Fruit fly (Drosophila melanogaster) whole organism, wandering third instar larva: ENCODE measurements around the gene Ge-1.

ENCODE experiments used
- Abd-B ChIP-seq: fragments of >200 bp; optimal IDR thresholded peaks from 2 replicates; lab custom pipeline; 2017; ENCODE audit warnings: missing biosample characterization, missing genetic modification characterization
- CG9705 ChIP-seq: fragments of 200-800 bp; sonication (Bioruptor generic); optimal IDR thresholded peaks from 2 replicates; lab custom pipeline; 2018; ENCODE audit warnings: missing biosample characterization, mild to moderate bottlenecking, missing genetic modification characterization
- CrebA ChIP-seq: fragments of 200-800 bp; sonication (Bioruptor generic); optimal IDR thresholded peaks from 2 replicates; lab custom pipeline; 2016; ENCODE audit warnings: missing biosample characterization, mild to moderate bottlenecking, missing genetic modification characterization, borderline replicate concordance
- Dfd ChIP-seq: fragments of >200 bp; optimal IDR thresholded peaks from 2 replicates; lab custom pipeline; 2017; ENCODE audit warnings: missing biosample characterization, missing genetic modification characterization
- Dif ChIP-seq: fragments of 200-275, 200-300 bp; sonication (Bioruptor generic); optimal IDR thresholded peaks from 2 replicates; lab custom pipeline; 2018; ENCODE audit warnings: missing biosample characterization, missing genetic modification characterization; ENCODE audit not compliant: partially characterized antibody
- GATAd ChIP-seq: sonication (Bioruptor generic); optimal IDR thresholded peaks from 2 replicates; lab custom pipeline; 2016; ENCODE audit warnings: missing biosample characterization, missing genetic modification characterization
- HLH106 ChIP-seq: fragments of 200-800 bp; optimal IDR thresholded peaks from 3 replicates; lab custom pipeline; 2019; ENCODE audit warnings: missing biosample characterization, mild to moderate bottlenecking, missing genetic modification characterization, moderate library complexity
- Hnf4 ChIP-seq: fragments of 200-800 bp; sonication (Bioruptor generic); optimal IDR thresholded peaks from 2 replicates; lab custom pipeline; 2016; ENCODE audit warnings: missing biosample characterization, mild to moderate bottlenecking, missing genetic modification characterization
- Hr78 ChIP-seq: fragments of >200 bp; optimal IDR thresholded peaks from 2 replicates; lab custom pipeline; 2017; ENCODE audit warnings: missing biosample characterization, missing genetic modification characterization
- Hr83 ChIP-seq: fragments of 200-300 bp; sonication (Bioruptor generic); optimal IDR thresholded peaks from 2 replicates; lab custom pipeline; 2016; ENCODE audit warnings: missing biosample characterization, mild to moderate bottlenecking, missing genetic modification characterization, moderate library complexity; ENCODE audit not compliant: poor library complexity, severe bottlenecking
- Jra ChIP-seq: sonication (Bioruptor generic); optimal IDR thresholded peaks from 2 replicates; lab custom pipeline; 2016; ENCODE audit warnings: missing biosample characterization, missing genetic modification characterization
- Mio ChIP-seq: sonication (Bioruptor generic); optimal IDR thresholded peaks from 2 replicates; lab custom pipeline; 2016; ENCODE audit warnings: missing biosample characterization, missing genetic modification characterization
- Myc ChIP-seq: fragments of >200 bp; optimal IDR thresholded peaks from 2 replicates; lab custom pipeline; 2017
- N ChIP-seq: fragments of >200 bp; optimal IDR thresholded peaks from 2 replicates; lab custom pipeline; 2018; ENCODE audit warnings: missing biosample characterization, missing external identifiers, missing genetic modification characterization
- OdsH ChIP-seq: fragments of 200-800 bp; sonication (Bioruptor generic); optimal IDR thresholded peaks from 2 replicates; lab custom pipeline; 2016; ENCODE audit warnings: missing biosample characterization, mild to moderate bottlenecking, missing genetic modification characterization
- Rel ChIP-seq, 2 experiments: fragments of 200-800 bp; sonication (Bioruptor generic) in 1 of 2; optimal IDR thresholded peaks; 2 replicates in 1 of 2; 3 replicates in 1 of 2; lab custom pipeline; 2016 to 2019; ENCODE audit warnings: mild to moderate bottlenecking in 2 of 2, missing biosample characterization in 2 of 2, missing genetic modification characterization in 2 of 2, moderate library complexity in 1 of 2
- Sp1 ChIP-seq: fragments of 200-800 bp; sonication (Bioruptor generic); optimal IDR thresholded peaks from 3 replicates; lab custom pipeline; 2019; ENCODE audit warnings: missing biosample characterization, mild to moderate bottlenecking, missing genetic modification characterization, moderate library complexity
- br ChIP-seq: fragments of 200-800 bp; sonication (Bioruptor generic); optimal IDR thresholded peaks from 2 replicates; lab custom pipeline; 2016; ENCODE audit warnings: missing biosample characterization, missing genetic modification characterization
- brk ChIP-seq: fragments of 200-800 bp; sonication (Bioruptor generic); optimal IDR thresholded peaks from 2 replicates; lab custom pipeline; 2016; ENCODE audit warnings: missing biosample characterization, mild to moderate bottlenecking, missing genetic modification characterization
- dl ChIP-seq, 2 experiments: fragments of 175-275, 200-275 bp in 1 of 2; fragments of 200-275 bp in 1 of 2; sonication (Bioruptor generic); optimal IDR thresholded peaks; lab custom pipeline; 2018; ENCODE audit warnings: mild to moderate bottlenecking in 2 of 2, missing biosample characterization in 2 of 2, missing genetic modification characterization in 2 of 2, moderate library complexity in 2 of 2; ENCODE audit not compliant: partially characterized antibody in 2 of 2, insufficient read depth in 1 of 2
- dmrt93B ChIP-seq: fragments of 200-800 bp; sonication (Bioruptor generic); optimal IDR thresholded peaks from 2 replicates; lab custom pipeline; 2018; ENCODE audit warnings: missing biosample characterization, mild to moderate bottlenecking, missing genetic modification characterization
- dsf ChIP-seq: sonication (Bioruptor generic); optimal IDR thresholded peaks from 2 replicates; lab custom pipeline; 2016; ENCODE audit warnings: missing biosample characterization, missing genetic modification characterization, borderline replicate concordance
- ey ChIP-seq: fragments of 200-800 bp; sonication (Bioruptor generic); optimal IDR thresholded peaks from 2 replicates; lab custom pipeline; 2016; ENCODE audit warnings: missing biosample characterization, missing genetic modification characterization
- foxo ChIP-seq, 2 experiments: fragments of 200-800 bp; sonication (Bioruptor generic); optimal IDR thresholded peaks; 2 replicates in 1 of 2; 3 replicates in 1 of 2; lab custom pipeline; 2016 to 2017; ENCODE audit warnings: missing biosample characterization in 2 of 2, missing genetic modification characterization in 2 of 2
- fru ChIP-seq: fragments of 200-800 bp; sonication (Bioruptor generic); optimal IDR thresholded peaks from 3 replicates; lab custom pipeline; 2016; ENCODE audit warnings: missing biosample characterization, mild to moderate bottlenecking, missing genetic modification characterization
- h ChIP-seq: fragments of 200-800 bp; sonication (Bioruptor generic); optimal IDR thresholded peaks from 3 replicates; lab custom pipeline; 2016; ENCODE audit warnings: missing biosample characterization, mild to moderate bottlenecking, missing genetic modification characterization
- jim ChIP-seq: fragments of 175-275, 200-325 bp; sonication (Bioruptor generic); optimal IDR thresholded peaks from 2 replicates; lab custom pipeline; 2016; ENCODE audit warnings: missing biosample characterization, mild to moderate bottlenecking, missing genetic modification characterization
- lola ChIP-seq: fragments of >200 bp; optimal IDR thresholded peaks from 2 replicates; lab custom pipeline; 2017; ENCODE audit warnings: missing biosample characterization, missing genetic modification characterization
- psq ChIP-seq: fragments of 200-800 bp; sonication (Bioruptor generic); optimal IDR thresholded peaks from 3 replicates; lab custom pipeline; 2017; ENCODE audit warnings: missing biosample characterization, mild to moderate bottlenecking, missing genetic modification characterization, moderate library complexity
- rgr ChIP-seq: fragments of 200-800 bp; sonication (Bioruptor generic); optimal IDR thresholded peaks from 3 replicates; lab custom pipeline; 2016; ENCODE audit warnings: missing biosample characterization, mild to moderate bottlenecking, missing genetic modification characterization
- sage ChIP-seq: fragments of 200-800 bp; sonication (Bioruptor generic); optimal IDR thresholded peaks from 2 replicates; lab custom pipeline; 2016; ENCODE audit warnings: missing biosample characterization, mild to moderate bottlenecking, missing genetic modification characterization
- sv ChIP-seq: fragments of 200-800 bp; sonication (Bioruptor generic); optimal IDR thresholded peaks from 3 replicates; lab custom pipeline; 2016; ENCODE audit warnings: missing biosample characterization, missing genetic modification characterization
- tai ChIP-seq: sonication (Bioruptor generic); optimal IDR thresholded peaks from 2 replicates; lab custom pipeline; 2016; ENCODE audit warnings: missing biosample characterization, missing genetic modification characterization
- usp ChIP-seq: fragments of >200 bp; optimal IDR thresholded peaks from 2 replicates; lab custom pipeline; 2017; ENCODE audit warnings: missing biosample characterization, missing genetic modification characterization
- woc ChIP-seq: sonication (Bioruptor generic); optimal IDR thresholded peaks from 2 replicates; lab custom pipeline; 2016; ENCODE audit warnings: missing biosample characterization, mild to moderate bottlenecking, missing genetic modification characterization

Ge-1 gene

DNA sequence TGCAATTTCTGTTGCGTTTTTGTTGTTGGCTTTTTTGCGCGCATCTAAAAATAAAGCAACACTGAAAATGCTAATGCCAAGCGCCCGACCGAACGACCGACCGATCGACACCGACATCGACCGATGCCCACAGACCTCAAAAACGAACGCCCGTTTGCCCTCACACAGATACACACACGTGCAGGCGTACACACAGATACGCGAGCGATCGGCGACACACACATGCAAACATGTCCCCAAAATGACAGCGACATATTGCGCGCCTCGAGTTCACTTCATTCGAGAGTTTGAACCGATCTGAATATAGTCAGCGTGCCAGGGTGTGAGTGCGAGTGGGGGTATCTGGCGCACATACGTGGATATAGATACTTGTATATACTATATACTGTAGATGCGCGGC lies 39.5 kb downstream of the Ge-1 start:
- TF ChIP-seq usp (GFP tag; lab: Kevin White, UChicago) = no peak
- peak; percentile 49 for TF ChIP-seq Hnf4 (GFP tag; lab: Kevin White, UChicago)
- no peak for TF ChIP-seq ey (GFP tag; lab: Kevin White, UChicago)
- TF ChIP-seq h (GFP tag; lab: Kevin White, UChicago) = peak; percentile 38
- TF ChIP-seq CrebA = peak; percentile 54
- TF ChIP-seq Dif (GFP tag; lab: Kevin White, UChicago) = peak; percentile 63
- no peak for TF ChIP-seq Hr78 (GFP tag; lab: Kevin White, UChicago)
- TF ChIP-seq Rel (GFP tag; optimal IDR thresholded peaks at IDR 0.05; lab: Kevin White, UChicago) = no peak
- peak; percentile 26 for TF ChIP-seq Rel (tag; optimal IDR thresholded peaks at IDR 0.05; lab: Kevin White, UChicago)
- TF ChIP-seq Hr83 (GFP tag; lab: Kevin White, UChicago) = peak; percentile 44
- peak; percentile 10 for TF ChIP-seq Jra (GFP tag; lab: Kevin White, UChicago)

DNA sequence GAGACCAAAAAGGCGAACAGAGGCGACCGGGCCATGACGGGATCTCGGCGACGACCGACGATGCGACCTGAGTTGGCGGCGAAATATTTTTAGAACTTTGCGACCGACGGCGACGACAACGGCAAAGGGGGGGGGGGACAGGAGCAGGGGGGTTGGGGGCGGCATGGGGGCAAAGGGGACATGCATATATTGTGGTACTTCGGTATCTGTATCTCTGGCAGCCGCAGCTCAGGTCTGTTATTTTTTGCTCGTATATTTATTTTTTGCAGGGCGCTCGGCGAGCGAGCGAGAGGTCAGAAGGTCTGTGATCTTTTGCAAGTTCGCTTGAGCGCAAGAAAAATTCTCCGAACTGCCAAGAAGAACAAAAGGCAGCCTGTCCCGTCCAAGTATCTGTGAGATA lies 41.5 kb downstream of the Ge-1 start:
- no peak for TF ChIP-seq dl (GFP tag; optimal IDR thresholded peaks at IDR 0.05; lab: Kevin White, UChicago; ENCODE audit: insufficient read depth in 1 of 2, partially characterized antibody in 2 of 2)
- TF ChIP-seq tai (GFP tag; lab: Kevin White, UChicago) = no peak
- TF ChIP-seq foxo (GFP tag; optimal IDR thresholded peaks at IDR 0.05; lab: Kevin White, UChicago) = no peak
- no peak for TF ChIP-seq ey (GFP tag; lab: Kevin White, UChicago)
- no peak for TF ChIP-seq N (GFP tag; lab: Kevin White, UChicago)
- TF ChIP-seq CG9705 = no peak
- no peak for TF ChIP-seq br (GFP tag; lab: Kevin White, UChicago)
- no peak for TF ChIP-seq Hnf4 (GFP tag; lab: Kevin White, UChicago)
- no peak for TF ChIP-seq Hr83 (GFP tag; lab: Kevin White, UChicago)

DNA sequence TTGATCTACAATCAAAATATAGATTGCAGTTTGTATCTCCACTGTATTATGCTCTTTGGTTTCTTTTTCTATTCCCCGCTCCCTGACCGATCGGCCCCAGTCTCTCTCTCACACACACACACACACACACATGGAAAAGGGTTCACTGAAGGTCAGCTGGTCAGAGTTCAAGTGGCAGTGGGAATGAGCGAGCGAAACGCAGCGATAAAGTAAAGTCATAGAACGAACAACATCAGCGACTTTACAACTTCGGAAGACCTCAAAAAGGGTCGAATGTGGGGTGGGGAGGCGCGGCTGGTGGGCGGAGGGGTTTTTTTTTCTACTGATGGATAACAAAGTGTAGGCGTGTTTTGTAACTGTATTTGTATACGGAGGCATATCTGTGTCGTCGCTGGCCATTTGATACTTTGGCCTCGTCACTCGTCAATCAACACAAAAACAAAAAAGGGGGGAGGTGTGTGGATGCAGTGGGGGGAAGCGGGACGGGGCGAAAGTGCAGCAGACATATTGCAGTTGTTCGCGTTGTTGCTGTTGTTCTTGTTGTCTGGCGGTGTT lies 42.5 kb downstream of the Ge-1 start:
- no peak for TF ChIP-seq OdsH
- TF ChIP-seq ey (GFP tag; lab: Kevin White, UChicago) = peak; percentile 52
- peak; percentile 28 for TF ChIP-seq rgr (GFP tag; lab: Kevin White, UChicago)
- peak; percentile 32 for TF ChIP-seq Dfd
- peak; percentile 11 for TF ChIP-seq sv (GFP tag; lab: Kevin White, UChicago)

DNA sequence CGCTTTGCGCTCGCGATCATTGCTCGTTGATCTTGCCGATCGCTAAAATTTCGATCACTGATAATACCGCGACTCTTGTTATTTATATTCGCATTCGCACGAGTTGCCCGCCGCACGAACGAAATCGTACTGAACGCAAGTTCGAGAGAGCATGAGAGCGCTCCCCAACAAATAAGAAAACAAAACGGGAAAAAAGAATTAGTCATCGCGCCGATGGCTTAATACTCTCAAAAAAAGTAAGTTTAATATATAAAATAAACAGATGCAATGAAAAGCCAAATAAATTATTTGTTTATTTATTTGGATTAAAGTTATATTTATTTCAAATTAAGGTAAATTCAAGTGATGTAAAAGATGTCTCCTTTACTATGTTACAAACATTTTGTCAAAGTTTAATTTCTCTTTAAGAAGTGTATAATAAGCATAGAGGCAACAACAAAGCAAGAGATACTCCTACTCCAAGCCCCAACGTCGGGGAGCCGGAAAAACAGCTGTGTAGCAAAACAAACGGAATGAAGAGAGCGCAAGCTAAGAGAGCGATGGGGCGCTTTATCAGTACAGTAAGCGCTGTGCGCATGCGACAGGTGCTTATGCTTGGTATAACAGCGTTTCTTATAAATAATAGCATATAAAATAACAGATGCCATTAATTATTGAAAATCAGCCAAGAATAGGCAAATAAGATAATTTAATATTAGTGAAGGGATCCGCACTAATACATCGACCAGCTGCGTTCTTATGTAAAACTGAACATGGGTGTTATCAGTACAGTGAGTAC lies 43.2 kb downstream of the Ge-1 start:
- TF ChIP-seq Hr83 (GFP tag; lab: Kevin White, UChicago) = peak; percentile 40
- peak; percentile 61 for TF ChIP-seq brk (GFP tag; lab: Kevin White, UChicago)
- TF ChIP-seq Abd-B (GFP tag; lab: Kevin White, UChicago) = no peak
- TF ChIP-seq dsf = peak; percentile 47
- peak; percentile 89 for TF ChIP-seq fru (GFP tag; lab: Kevin White, UChicago)
- no peak for TF ChIP-seq CrebA
- TF ChIP-seq CG9705 = peak; percentile 12
- peak; percentile 89 for TF ChIP-seq woc (GFP tag; lab: Kevin White, UChicago)
- TF ChIP-seq Jra (GFP tag; lab: Kevin White, UChicago) = no peak
- peak; percentile 75 for TF ChIP-seq h (GFP tag; lab: Kevin White, UChicago)
- peak; percentile 83 for TF ChIP-seq Sp1
- TF ChIP-seq GATAd (GFP tag; lab: Kevin White, UChicago) = no peak
- peak; percentile 14 for TF ChIP-seq Rel (GFP tag; optimal IDR thresholded peaks at IDR 0.05; lab: Kevin White, UChicago)
- TF ChIP-seq Rel (tag; optimal IDR thresholded peaks at IDR 0.05; lab: Kevin White, UChicago) = no peak
- peak; percentile 75 for TF ChIP-seq ey (GFP tag; lab: Kevin White, UChicago)
- no peak for TF ChIP-seq lola
- TF ChIP-seq usp (GFP tag; lab: Kevin White, UChicago) = no peak
- TF ChIP-seq foxo (GFP tag; optimal IDR thresholded peaks at IDR 0.05; lab: Kevin White, UChicago) = peak in 1 of 2 experiments; percentile 81
- TF ChIP-seq jim = no peak
- TF ChIP-seq br (GFP tag; lab: Kevin White, UChicago) = peak; percentile 64
- TF ChIP-seq sage (GFP tag; lab: Kevin White, UChicago) = peak; percentile 17
- peak; percentile 66 for TF ChIP-seq tai (GFP tag; lab: Kevin White, UChicago)
- no peak for TF ChIP-seq N (GFP tag; lab: Kevin White, UChicago)
- peak; percentile 83 for TF ChIP-seq psq (GFP tag; lab: Kevin White, UChicago)
- TF ChIP-seq Mio (GFP tag; lab: Kevin White, UChicago) = no peak
- peak; percentile 52 for TF ChIP-seq Hnf4 (GFP tag; lab: Kevin White, UChicago)
- TF ChIP-seq Dif (GFP tag; lab: Kevin White, UChicago) = peak; percentile 62
- TF ChIP-seq HLH106 (tag; lab: Kevin White, UChicago) = peak; percentile 76
- peak; percentile 45 for TF ChIP-seq dmrt93B
- TF ChIP-seq dl (GFP tag; optimal IDR thresholded peaks at IDR 0.05; lab: Kevin White, UChicago; ENCODE audit: insufficient read depth in 1 of 2, partially characterized antibody in 2 of 2) = peak; percentile 46 to 50
- no peak for TF ChIP-seq Myc
- TF ChIP-seq OdsH = peak; percentile 66
- no peak for TF ChIP-seq Dfd
- peak; percentile 67 for TF ChIP-seq rgr (GFP tag; lab: Kevin White, UChicago)
- peak; percentile 81 for TF ChIP-seq sv (GFP tag; lab: Kevin White, UChicago)
- TF ChIP-seq, all 38 proteins: peak for 23
